Fruit fly (Drosophila melanogaster) whole organism, embryonic: Measurements from ENCODE around the gene RpS2.

Source experiments
- Antp ChIP-seq: fragments of 200-800 bp; sonication (Bioruptor generic); optimal IDR thresholded peaks from 3 replicates; lab custom pipeline; 2016; ENCODE audit warnings: missing biosample characterization, missing genetic modification characterization
- Atf6 ChIP-seq: fragments of 200-800 bp; sonication (Bioruptor generic); IDR thresholded peaks from 2 replicates; pipeline ENCODE4 v1.3.6; 2022; ENCODE audit warnings: missing biosample characterization, missing genetic modification characterization
- CG10321 ChIP-seq: fragments of 200-800 bp; sonication (Bioruptor generic); IDR thresholded peaks from 2 replicates; pipeline ENCODE4 v1.3.6; 2022; ENCODE audit warnings: missing biosample characterization, missing genetic modification characterization
- CG10959 ChIP-seq: fragments of 200-800 bp; sonication (Bioruptor generic); IDR thresholded peaks from 2 replicates; pipeline ENCODE4 v1.3.6; 2022; ENCODE audit warnings: missing biosample characterization, missing genetic modification characterization
- CG11504 ChIP-seq: fragments of 200-800 bp; sonication (Bioruptor generic); optimal IDR thresholded peaks from 3 replicates; lab custom pipeline; 2019; ENCODE audit warnings: missing biosample characterization, mild to moderate bottlenecking, missing genetic modification characterization, moderate library complexity
- CG13424 ChIP-seq: fragments of 200-800 bp; sonication (Bioruptor generic); optimal IDR thresholded peaks from 2 replicates; lab custom pipeline; 2019; ENCODE audit warnings: missing biosample characterization, mild to moderate bottlenecking, missing genetic modification characterization, moderate library complexity
- CG14667 ChIP-seq: fragments of 200-800 bp; sonication (Bioruptor generic); IDR thresholded peaks from 2 replicates; pipeline ENCODE4 v1.3.6; 2022; ENCODE audit warnings: missing biosample characterization, missing genetic modification characterization
- CG15696 ChIP-seq: fragments of 200-800 bp; sonication (Bioruptor generic); optimal IDR thresholded peaks from 2 replicates; lab custom pipeline; 2019; ENCODE audit warnings: missing biosample characterization, mild to moderate bottlenecking, missing genetic modification characterization, moderate library complexity
- CG16863 ChIP-seq: fragments of 200-800 bp; sonication (Bioruptor generic); optimal IDR thresholded peaks from 3 replicates; lab custom pipeline; 2016; ENCODE audit warnings: missing biosample characterization, missing genetic modification characterization
- CG18599 ChIP-seq: fragments of 200-800 bp; sonication (Bioruptor generic); optimal IDR thresholded peaks from 3 replicates; lab custom pipeline; 2017; ENCODE audit warnings: missing biosample characterization, missing genetic modification characterization, mild to moderate bottlenecking, moderate library complexity, missing genetic modification reagents
- CG2116 ChIP-seq: fragments of 200-800 bp; sonication (Bioruptor generic); optimal IDR thresholded peaks from 3 replicates; lab custom pipeline; 2018; ENCODE audit warnings: missing biosample characterization, mild to moderate bottlenecking, missing genetic modification characterization
- CG3065 ChIP-seq: fragments of 200-800 bp; sonication (Bioruptor generic); optimal IDR thresholded peaks from 2 replicates; lab custom pipeline; 2016; ENCODE audit warnings: missing biosample characterization, missing genetic modification characterization
- CG3163 ChIP-seq: fragments of 200-800 bp; sonication (Bioruptor generic); optimal IDR thresholded peaks from 3 replicates; lab custom pipeline; 2016; ENCODE audit warnings: missing biosample characterization, missing genetic modification characterization
- CG4328 ChIP-seq: fragments of 200-800 bp; sonication (Bioruptor generic); optimal IDR thresholded peaks from 3 replicates; lab custom pipeline; 2017; ENCODE audit warnings: missing biosample characterization, missing genetic modification reagents, missing genetic modification characterization
- CG4404 ChIP-seq: fragments of 200-800 bp; sonication (Bioruptor generic); IDR thresholded peaks from 2 replicates; pipeline ENCODE4 v1.3.6; 2022; ENCODE audit warnings: missing biosample characterization, missing genetic modification characterization
- CG6854 ChIP-seq: fragments of 200-800 bp; sonication (Bioruptor generic); optimal IDR thresholded peaks from 3 replicates; lab custom pipeline; 2017; ENCODE audit warnings: missing biosample characterization, mild to moderate bottlenecking, missing genetic modification characterization
- CG7987 ChIP-seq: fragments of 200-800 bp; sonication (Bioruptor generic); optimal IDR thresholded peaks from 2 replicates; lab custom pipeline; 2018; ENCODE audit warnings: missing biosample characterization, mild to moderate bottlenecking, missing genetic modification characterization, moderate library complexity
- CG8388 ChIP-seq: fragments of 200-800 bp; sonication (Bioruptor generic); optimal IDR thresholded peaks from 2 replicates; lab custom pipeline; 2019; ENCODE audit warnings: missing biosample characterization, mild to moderate bottlenecking, missing genetic modification characterization, moderate library complexity
- Dad ChIP-seq: fragments of 200-800 bp; sonication (Bioruptor generic); optimal IDR thresholded peaks from 3 replicates; lab custom pipeline; 2016; ENCODE audit warnings: missing biosample characterization, missing genetic modification characterization
- Ets65A ChIP-seq: fragments of 200-800 bp; sonication (Bioruptor generic); peaks from one replicate; lab custom pipeline; 2016; ENCODE audit warnings: missing biosample characterization, missing genetic modification characterization
- Hey ChIP-seq: fragments of 200-800 bp; sonication (Bioruptor generic); optimal IDR thresholded peaks from 3 replicates; lab custom pipeline; 2018; ENCODE audit warnings: missing biosample characterization, mild to moderate bottlenecking, missing genetic modification characterization
- HmgZ ChIP-seq: fragments of 200-800 bp; sonication (Bioruptor generic); optimal IDR thresholded peaks from 2 replicates; lab custom pipeline; 2018; ENCODE audit warnings: missing biosample characterization, mild to moderate bottlenecking, missing genetic modification characterization
- Hr78 ChIP-seq, 2 experiments: fragments of 200-800 bp in 1 of 2; fragments of >200 bp in 1 of 2; sonication (Bioruptor generic) in 1 of 2; optimal IDR thresholded peaks; 2 replicates each; lab custom pipeline; 2017 to 2019; ENCODE audit warnings: missing biosample characterization in 2 of 2, missing genetic modification characterization in 2 of 2, mild to moderate bottlenecking in 1 of 2, moderate library complexity in 1 of 2
- NFAT ChIP-seq: fragments of 200-800 bp; sonication (Bioruptor generic); IDR thresholded peaks from 2 replicates; pipeline ENCODE4 v1.3.6; 2022; ENCODE audit warnings: missing biosample characterization, missing genetic modification characterization
- Oaz ChIP-seq: fragments of 200-800 bp; sonication (Bioruptor generic); IDR thresholded peaks from 2 replicates; pipeline ENCODE4 v1.3.6; 2022; ENCODE audit warnings: missing biosample characterization, missing genetic modification characterization
- Pdp1 ChIP-seq, 2 experiments: fragments of 200-800 bp; sonication (Bioruptor generic); optimal IDR thresholded peaks; 3 replicates each; lab custom pipeline; 2016; ENCODE audit warnings: missing biosample characterization in 2 of 2, missing genetic modification characterization in 2 of 2, mild to moderate bottlenecking in 1 of 2, moderate library complexity in 1 of 2
- Scr ChIP-seq: fragments of 200-800 bp; sonication (Bioruptor generic); IDR thresholded peaks from 2 replicates; pipeline ENCODE4 v1.3.6; 2022; ENCODE audit warnings: missing biosample characterization, missing genetic modification characterization; ENCODE audit not compliant: partially characterized antibody
- Sry-δ ChIP-seq: fragments of 200-800 bp; sonication (Bioruptor generic); optimal IDR thresholded peaks from 2 replicates; lab custom pipeline; 2016; ENCODE audit warnings: missing biosample characterization, missing genetic modification characterization
- Tbp ChIP-seq: fragments of >200 bp; optimal IDR thresholded peaks from 2 replicates; lab custom pipeline; 2018; ENCODE audit warnings: missing biosample characterization, missing genetic modification characterization
- ab ChIP-seq: fragments of 200-800 bp; sonication (Bioruptor generic); optimal IDR thresholded peaks from 2 replicates; lab custom pipeline; 2016; ENCODE audit warnings: missing biosample characterization, missing genetic modification characterization
- btn ChIP-seq: fragments of 200-800 bp; sonication (Bioruptor generic); optimal IDR thresholded peaks from 2 replicates; lab custom pipeline; 2016; ENCODE audit warnings: missing biosample characterization, missing genetic modification characterization
- chinmo ChIP-seq: fragments of 200-800 bp; sonication (Bioruptor generic); IDR thresholded peaks from 4 replicates; pipeline ENCODE4 v1.3.6; 2022; ENCODE audit warnings: missing biosample characterization, missing genetic modification characterization; ENCODE audit not compliant: partially characterized antibody
- chm ChIP-seq: fragments of 200-800 bp; sonication (Bioruptor generic); IDR thresholded peaks from 2 replicates; pipeline ENCODE4 v1.3.6; 2022; ENCODE audit warnings: missing biosample characterization, missing genetic modification characterization
- crc ChIP-seq: fragments of 200-800 bp; sonication (Bioruptor generic); optimal IDR thresholded peaks from 2 replicates; lab custom pipeline; 2016; ENCODE audit warnings: missing biosample characterization, missing genetic modification characterization
- gem ChIP-seq: fragments of 200-800 bp; sonication (Bioruptor generic); optimal IDR thresholded peaks from 2 replicates; lab custom pipeline; 2019; ENCODE audit warnings: missing biosample characterization, mild to moderate bottlenecking, missing genetic modification characterization, moderate library complexity
- kay ChIP-seq: fragments of 200-800 bp; sonication (Bioruptor generic); optimal IDR thresholded peaks from 2 replicates; lab custom pipeline; 2016; ENCODE audit warnings: missing biosample characterization, missing genetic modification characterization
- luna ChIP-seq: fragments of 200-800 bp; sonication (Bioruptor generic); optimal IDR thresholded peaks from 2 replicates; lab custom pipeline; 2016; ENCODE audit warnings: missing biosample characterization, missing genetic modification characterization
- maf-S ChIP-seq: fragments of 200-800 bp; sonication (Bioruptor generic); optimal IDR thresholded peaks from 2 replicates; lab custom pipeline; 2016; ENCODE audit warnings: missing biosample characterization, missing genetic modification characterization
- nom ChIP-seq: fragments of 200-800 bp; sonication (Bioruptor generic); optimal IDR thresholded peaks from 2 replicates; lab custom pipeline; 2017; ENCODE audit warnings: missing biosample characterization, missing genetic modification characterization, mild to moderate bottlenecking, moderate library complexity, missing genetic modification reagents
- odd ChIP-seq: fragments of 200-800 bp; sonication (Bioruptor generic); optimal IDR thresholded peaks from 2 replicates; lab custom pipeline; 2017; ENCODE audit warnings: missing biosample characterization, mild to moderate bottlenecking, missing genetic modification characterization
- phol ChIP-seq: fragments of 200-800 bp; sonication (Bioruptor generic); optimal IDR thresholded peaks from 3 replicates; lab custom pipeline; 2018; ENCODE audit warnings: missing biosample characterization, mild to moderate bottlenecking, missing genetic modification characterization, moderate library complexity
- pros ChIP-seq: fragments of 200-800 bp; sonication (Bioruptor generic); optimal IDR thresholded peaks from 3 replicates; lab custom pipeline; 2019; ENCODE audit warnings: missing biosample characterization, mild to moderate bottlenecking, missing genetic modification characterization, moderate library complexity
- row ChIP-seq: fragments of 200-800 bp; sonication (Bioruptor generic); IDR thresholded peaks from 3 replicates; pipeline ENCODE4 v1.3.6; 2022; ENCODE audit warnings: missing biosample characterization, missing genetic modification characterization
- sens-2 ChIP-seq: fragments of 200-800 bp; sonication (Bioruptor generic); IDR thresholded peaks from 2 replicates; pipeline ENCODE4 v1.3.6; 2022; ENCODE audit warnings: missing biosample characterization, missing genetic modification characterization
- slbo ChIP-seq: fragments of 200-800 bp; sonication (Bioruptor generic); IDR thresholded peaks from 2 replicates; pipeline ENCODE4 v1.3.6; 2022; ENCODE audit warnings: missing biosample characterization, missing genetic modification characterization
- ssp ChIP-seq: fragments of 200-800 bp; sonication (Bioruptor generic); IDR thresholded peaks from 2 replicates; pipeline ENCODE4 v1.3.6; 2022; ENCODE audit warnings: missing biosample characterization, missing genetic modification characterization
- ttk ChIP-seq: fragments of 200-800 bp; sonication (Bioruptor generic); IDR thresholded peaks from 2 replicates; pipeline ENCODE4 v2.1.2; 2022; ENCODE audit warnings: missing biosample characterization, missing genetic modification characterization
- usp ChIP-seq: fragments of >200 bp; optimal IDR thresholded peaks from 2 replicates; lab custom pipeline; 2017; ENCODE audit warnings: missing biosample characterization, missing genetic modification characterization
- wek ChIP-seq: fragments of 200-800 bp; sonication (Bioruptor generic); optimal IDR thresholded peaks from 3 replicates; lab custom pipeline; 2018; ENCODE audit warnings: missing biosample characterization, mild to moderate bottlenecking, missing genetic modification characterization, moderate library complexity
- wor ChIP-seq: fragments of 200-800 bp; sonication (Bioruptor generic); IDR thresholded peaks from 2 replicates; pipeline ENCODE4 v1.3.6; 2022; ENCODE audit warnings: missing biosample characterization, missing genetic modification characterization
- zen ChIP-seq: fragments of 200-800 bp; sonication (Bioruptor generic); optimal IDR thresholded peaks from 3 replicates; lab custom pipeline; 2018; ENCODE audit warnings: missing biosample characterization, mild to moderate bottlenecking, missing genetic modification characterization, moderate library complexity

Gene RpS2

DNA sequence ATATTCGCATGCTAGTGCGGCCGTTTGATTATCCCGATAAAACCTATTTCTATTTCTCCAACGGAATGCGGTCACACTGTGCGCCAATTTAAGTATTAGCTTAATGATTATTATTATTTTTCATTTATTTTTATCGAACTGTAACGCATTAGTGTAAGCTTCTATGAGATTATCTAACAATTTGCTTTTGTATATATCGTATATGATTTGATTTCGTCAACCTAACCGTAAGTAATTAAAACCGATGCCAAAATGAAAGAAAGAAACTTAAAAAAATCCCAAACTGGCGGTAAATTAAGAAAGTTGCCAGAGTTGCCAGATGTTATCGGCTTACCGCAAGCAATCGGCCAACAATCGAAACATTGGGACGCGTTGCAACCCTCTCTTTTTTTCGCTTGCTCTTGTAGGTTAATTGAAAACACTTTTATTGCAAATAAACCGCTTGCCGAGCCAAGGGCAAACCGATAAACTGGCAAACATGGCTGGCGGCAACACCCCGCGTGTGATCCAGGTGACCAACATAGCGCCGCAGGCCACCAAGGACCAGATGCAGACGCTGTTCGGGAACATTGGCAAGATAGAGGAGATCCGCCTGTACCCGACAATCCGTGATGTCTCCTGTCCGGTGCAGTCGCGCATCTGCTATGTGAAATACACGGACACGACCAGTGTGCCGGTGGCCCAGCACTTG is 15.4 kb upstream of the RpS2 start, which contains the start of the genes Etl1 and Srp54 (continued):
- peak; percentile 17; the same call in 1 of the 2 replicates for TF ChIP-seq slbo (GFP tag; lab: Robert Waterston, UW)
- peak; percentile 33 for TF ChIP-seq Ets65A (GFP tag; lab: Kevin White, UChicago)
- no peak for TF ChIP-seq nom
- TF ChIP-seq CG10959: no peak
- peak; percentile 35 for TF ChIP-seq Scr (GFP tag; lab: Robert Waterston, UW)
- TF ChIP-seq Atf6 (GFP tag; lab: Robert Waterston, UW): no peak
- no peak for TF ChIP-seq pros (GFP tag; lab: Kevin White, UChicago)
- no peak for TF ChIP-seq ab (GFP tag; lab: Kevin White, UChicago)
- TF ChIP-seq CG18599 (GFP tag; lab: Kevin White, UChicago): no peak
- no peak for TF ChIP-seq luna (GFP tag; lab: Kevin White, UChicago)
- TF ChIP-seq kay (GFP tag; lab: Kevin White, UChicago): no peak
- TF ChIP-seq Tbp (GFP tag; lab: Kevin White, UChicago): no peak
- TF ChIP-seq zen: peak; percentile 49
- TF ChIP-seq CG14667 (GFP tag; lab: Robert Waterston, UW): no peak
- TF ChIP-seq NFAT (GFP tag; lab: Robert Waterston, UW): no peak
- TF ChIP-seq Pdp1 (GFP tag; optimal IDR thresholded peaks at IDR 0.05; lab: Kevin White, UChicago): peak in 1 of 2 experiments; percentile 37
- no peak for TF ChIP-seq ssp (GFP tag; lab: Robert Waterston, UW)
- TF ChIP-seq CG16863 (GFP tag; lab: Kevin White, UChicago): no peak
- peak; percentile 24 for TF ChIP-seq gem (tag; lab: Kevin White, UChicago)
- TF ChIP-seq CG6854 (GFP tag; lab: Kevin White, UChicago): no peak
- no peak for TF ChIP-seq CG4404 (GFP tag; lab: Robert Waterston, UW)
- TF ChIP-seq phol (tag; lab: Kevin White, UChicago): peak; percentile 42
- TF ChIP-seq CG3163: no peak
- TF ChIP-seq CG11504 (tag; lab: Kevin White, UChicago): peak; percentile 11
- no peak for TF ChIP-seq Dad (GFP tag; lab: Kevin White, UChicago)
- TF ChIP-seq row: 0 out of 3 replicates have a peak, but pooled peaks have one; percentile 21
- TF ChIP-seq Oaz (GFP tag; lab: Robert Waterston, UW): no peak
- TF ChIP-seq CG2116 (GFP tag; lab: Kevin White, UChicago): peak; percentile 91
- no peak for TF ChIP-seq wek (GFP tag; lab: Kevin White, UChicago)
- no peak for TF ChIP-seq odd (GFP tag; lab: Kevin White, UChicago)
- no peak for TF ChIP-seq Hr78 (GFP tag; optimal IDR thresholded peaks at IDR 0.05; lab: Kevin White, UChicago)
- TF ChIP-seq Hey (tag; lab: Kevin White, UChicago): no peak
- no peak for TF ChIP-seq maf-S (GFP tag; lab: Kevin White, UChicago)
- no peak for TF ChIP-seq ttk (GFP tag; lab: Robert Waterston, UW)
- no peak for TF ChIP-seq Antp (GFP tag; lab: Kevin White, UChicago)
- peak; percentile 28 for TF ChIP-seq Sry-δ (GFP tag; lab: Kevin White, UChicago)
- no peak for TF ChIP-seq btn (GFP tag; lab: Kevin White, UChicago)
- TF ChIP-seq wor (GFP tag; lab: Robert Waterston, UW): no peak
- no peak for TF ChIP-seq usp (GFP tag; lab: Kevin White, UChicago)
- TF ChIP-seq chm (GFP tag; lab: Robert Waterston, UW): no peak

DNA sequence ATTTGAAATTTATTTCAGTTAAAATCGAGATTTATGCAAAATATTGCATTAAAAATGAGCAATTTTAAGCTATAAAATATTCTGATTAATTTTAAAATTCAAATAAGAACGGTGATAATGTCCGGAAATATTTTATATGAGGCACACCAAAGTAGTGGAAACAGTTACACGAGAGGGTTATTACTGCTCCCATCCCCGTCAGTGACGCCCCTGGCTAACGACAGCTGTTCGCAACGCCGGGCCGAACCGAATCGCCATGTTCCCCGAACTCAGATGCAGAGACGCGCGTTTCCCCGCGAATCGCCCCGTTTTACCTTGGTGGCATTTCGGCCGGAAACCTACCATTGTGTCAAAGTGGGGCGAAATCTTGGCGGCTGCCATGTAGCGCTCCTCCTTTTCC is 14.4 kb upstream of the RpS2 start:
- TF ChIP-seq Sry-δ (GFP tag; lab: Kevin White, UChicago): no peak
- no peak for TF ChIP-seq CG3065
- TF ChIP-seq CG10321: no peak
- TF ChIP-seq usp (GFP tag; lab: Kevin White, UChicago): no peak
- TF ChIP-seq crc (GFP tag; lab: Kevin White, UChicago): peak; percentile 44
- no peak for TF ChIP-seq sens-2 (GFP tag; lab: Robert Waterston, UW)
- TF ChIP-seq HmgZ (tag; lab: Kevin White, UChicago): no peak
- no peak for TF ChIP-seq chinmo (GFP tag; lab: Robert Waterston, UW)
- TF ChIP-seq CG7987 (GFP tag; lab: Kevin White, UChicago): no peak
- no peak for TF ChIP-seq CG4328
- no peak for TF ChIP-seq CG15696
- peak; percentile 41 for TF ChIP-seq CG8388
- TF ChIP-seq CG13424 (tag; lab: Kevin White, UChicago): no peak
